Worm (Caenorhabditis elegans) whole organism, late embryonic: Measurements from ENCODE around the gene srw-145.
A peak's percentile ranks its signal among the peaks of the same experiment; 100 is the strongest.

Experiments used
- F13H6.1 ChIP-seq: sonication (generic microtip); optimal IDR thresholded peaks from 2 replicates; lab custom pipeline; 2016; ENCODE audit warnings: missing genetic modification characterization, missing compliant biosample characterization
- ceh-19 ChIP-seq: fragments of 200-800 bp; sonication (Bioruptor generic); optimal IDR thresholded peaks from 2 replicates; lab custom pipeline; 2018; ENCODE audit warnings: mild to moderate bottlenecking, missing genetic modification characterization, missing compliant biosample characterization
- ceh-24 ChIP-seq: sonication (generic microtip); optimal IDR thresholded peaks from 2 replicates; lab custom pipeline; 2016; ENCODE audit warnings: mild to moderate bottlenecking, missing genetic modification characterization, missing compliant biosample characterization
- ceh-48 ChIP-seq: sonication (generic microtip); optimal IDR thresholded peaks from 2 replicates; lab custom pipeline; 2016; ENCODE audit warnings: missing genetic modification characterization, inconsistent platforms, missing compliant biosample characterization
- ceh-6 ChIP-seq: fragments of 200-800 bp; sonication (Bioruptor generic); optimal IDR thresholded peaks from 2 replicates; lab custom pipeline; 2018; ENCODE audit warnings: mild to moderate bottlenecking, missing genetic modification characterization, missing compliant biosample characterization
- che-1 ChIP-seq: sonication (generic microtip); optimal IDR thresholded peaks from 2 replicates; lab custom pipeline; 2016; ENCODE audit warnings: mild to moderate bottlenecking, missing genetic modification characterization, missing compliant biosample characterization
- dve-1 ChIP-seq: sonication (generic microtip); optimal IDR thresholded peaks from 2 replicates; lab custom pipeline; 2017; ENCODE audit warnings: antibody characterized with exemption, mild to moderate bottlenecking, missing genetic modification characterization, missing compliant biosample characterization
- elt-2 ChIP-seq: sonication (generic microtip); optimal IDR thresholded peaks from 2 replicates; lab custom pipeline; 2016; ENCODE audit warnings: missing genetic modification reagents, missing genetic modification characterization, missing compliant biosample characterization
- elt-4 ChIP-seq: sonication (generic microtip); optimal IDR thresholded peaks from 2 replicates; lab custom pipeline; 2016; ENCODE audit warnings: missing genetic modification characterization, missing compliant biosample characterization
- ets-4 ChIP-seq: sonication (generic microtip); optimal IDR thresholded peaks from 2 replicates; lab custom pipeline; 2016; ENCODE audit warnings: missing genetic modification characterization, missing compliant biosample characterization
- fax-1 ChIP-seq: sonication (generic microtip); optimal IDR thresholded peaks from 2 replicates; lab custom pipeline; 2016; ENCODE audit warnings: missing genotype, missing genetic modification characterization, missing compliant biosample characterization
- hlh-13 ChIP-seq: fragments of 200-800 bp; sonication (Bioruptor generic); optimal IDR thresholded peaks from 2 replicates; lab custom pipeline; 2018; ENCODE audit warnings: mild to moderate bottlenecking, missing genetic modification characterization, missing compliant biosample characterization
- hlh-15 ChIP-seq: sonication (generic microtip); optimal IDR thresholded peaks from 2 replicates; lab custom pipeline; 2016; ENCODE audit warnings: missing genetic modification characterization, missing compliant biosample characterization
- pax-1 ChIP-seq: fragments of 150-350 bp; optimal IDR thresholded peaks from 2 replicates; lab custom pipeline; 2014; ENCODE audit warnings: missing biosample characterization, missing genetic modification characterization
- pha-4 ChIP-seq: fragments of 150-350 bp; optimal IDR thresholded peaks from 2 replicates; lab custom pipeline; 2018; ENCODE audit warnings: missing biosample characterization, missing genetic modification reagents, missing genetic modification characterization
- rnt-1 ChIP-seq: sonication (generic microtip); optimal IDR thresholded peaks from 2 replicates; lab custom pipeline; 2016; ENCODE audit warnings: missing genetic modification characterization, missing compliant biosample characterization
- sox-2 ChIP-seq: fragments of 200-800 bp; sonication (Bioruptor generic); IDR thresholded peaks from 2 replicates; pipeline ENCODE4 v1.3.6; 2022; ENCODE audit warnings: missing genetic modification reagents, missing genetic modification characterization, missing compliant biosample characterization
- syd-9 ChIP-seq: sonication (generic microtip); optimal IDR thresholded peaks from 2 replicates; lab custom pipeline; 2016; ENCODE audit warnings: mild to moderate bottlenecking, missing genetic modification characterization, moderate library complexity, missing compliant biosample characterization
- ttx-3 ChIP-seq: sonication (generic microtip); optimal IDR thresholded peaks from 2 replicates; lab custom pipeline; 2016; ENCODE audit warnings: missing genetic modification reagents, missing genetic modification characterization, missing compliant biosample characterization
- unc-3 ChIP-seq, 2 experiments: fragments of 200-800 bp in 1 of 2; sonication (Bioruptor generic) in 1 of 2; sonication (generic microtip) in 1 of 2; conservative IDR thresholded peaks in 1 of 2; optimal IDR thresholded peaks in 1 of 2; 2 replicates each; pipeline versions ENCODE4 v1.3.6 to Lab custom; 2016 to 2022; ENCODE audit warnings: missing compliant biosample characterization in 2 of 2, missing genetic modification characterization in 2 of 2, missing genetic modification reagents in 1 of 2
- unc-55 ChIP-seq: sonication (generic microtip); optimal IDR thresholded peaks from 2 replicates; lab custom pipeline; 2017; ENCODE audit warnings: missing biosample characterization, missing genetic modification reagents, missing genetic modification characterization

The srw-145 gene

DNA sequence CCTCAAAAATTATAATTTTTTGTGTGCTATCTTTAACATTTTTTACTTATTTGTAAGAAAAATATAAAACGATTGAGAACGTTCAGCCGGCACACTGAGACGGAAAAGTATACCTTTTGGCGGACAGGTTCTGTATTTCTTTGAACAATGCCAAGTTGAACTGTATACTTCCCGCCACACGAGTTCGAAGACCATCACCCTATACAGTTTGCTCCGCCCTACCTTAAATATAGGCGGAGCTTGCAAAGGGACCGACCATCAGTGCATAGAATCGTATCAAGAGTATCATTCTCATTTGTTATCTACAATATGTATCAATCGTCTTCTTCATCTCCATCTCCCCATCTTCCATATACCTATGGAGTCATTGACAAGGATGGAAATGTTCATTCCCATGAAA is 47.9 kb downstream of the srw-145 start, which contains the start of gene end-1:
Gene end-1, plus strand, starts transcription at position 301 of the 400 bp plus-strand sequence.
- TF ChIP-seq F13H6.1 (no peak), unc-55 (GFP tag; lab: Kevin White, UChicago) (no peak), hlh-15 (tag; lab: Kevin White, UChicago) (no peak), hlh-13 (GFP tag; lab: Kevin White, UChicago) (no peak), fax-1 (tag; lab: Kevin White, UChicago) (no peak), sox-2 (GFP tag; lab: Robert Waterston, UW) (no peak), elt-4 (tag; lab: Kevin White, UChicago) (no peak), ceh-19 (no peak), ceh-6 (no peak), pax-1 (tag; lab: Kevin White, UChicago) (no peak), ets-4 (no peak), rnt-1 (tag; lab: Kevin White, UChicago) (no peak), ttx-3 (tag; lab: Kevin White, UChicago) (no peak), che-1 (no peak), unc-3 (GFP tag; conservative IDR thresholded peaks at IDR 0.05; lab: Robert Waterston, UW) (no peak), unc-3 (tag; optimal IDR thresholded peaks at IDR 0.05; lab: Kevin White, UChicago) (no peak), pha-4 (no peak), dve-1 (no peak), ceh-24 (tag; lab: Kevin White, UChicago) (no peak), ceh-48 (tag; lab: Kevin White, UChicago) (no peak)

DNA sequence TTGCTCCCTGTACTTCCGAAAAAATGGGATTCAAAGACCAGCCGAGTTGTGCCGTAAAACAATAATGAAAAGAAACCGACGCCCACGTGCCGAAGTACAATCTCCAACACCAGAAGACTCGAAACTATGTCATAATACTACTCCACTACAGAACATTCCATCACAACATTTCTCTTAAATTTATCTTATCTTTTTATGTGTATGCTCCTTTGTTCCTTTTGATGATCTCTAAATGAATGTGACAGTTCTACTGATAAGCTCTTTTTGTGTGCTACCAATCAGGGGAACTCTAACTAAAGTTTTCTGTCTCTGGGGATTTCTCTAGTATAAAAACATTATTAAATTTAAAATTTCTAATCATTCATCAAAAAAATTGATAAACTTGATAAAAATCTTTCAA is 49.9 kb downstream of the srw-145 start:
- TF ChIP-seq elt-2 (tag; lab: Kevin White, UChicago): peak; percentile 89
- no peak for TF ChIP-seq syd-9
- TF ChIP-seq sox-2 (GFP tag; lab: Robert Waterston, UW): no peak
